Fruit fly (Drosophila melanogaster): Measurements from ENCODE around the gene CG14007.

- no peak for TF ChIP-seq foxo (GFP tag; optimal IDR thresholded peaks at IDR 0.05)
- no peak for TF ChIP-seq HLH106 (tag; optimal IDR thresholded peaks at IDR 0.05)
- TF ChIP-seq OdsH (GFP tag; optimal IDR thresholded peaks at IDR 0.05) = no peak
- TF ChIP-seq usp (GFP tag; optimal IDR thresholded peaks at IDR 0.05) = no peak
- TF ChIP-seq psq (GFP tag; optimal IDR thresholded peaks at IDR 0.05) = no peak
- no peak for TF ChIP-seq h (GFP tag; optimal IDR thresholded peaks at IDR 0.05)
- TF ChIP-seq brk (GFP tag; optimal IDR thresholded peaks at IDR 0.05) = no peak
- TF ChIP-seq ey (GFP tag; optimal IDR thresholded peaks at IDR 0.05) = no peak
- TF ChIP-seq CrebA (GFP tag; optimal IDR thresholded peaks at IDR 0.05; ENCODE audit: borderline replicate concordance) = no peak
Observed at dm6 chr2L:5740740-5741139, 24.3 kb upstream of the CG14007 start.

Measured in whole organism, wandering third instar larva.